Comparison of ENCODE assay signal across 1 fruit fly cellular context in the genomic region with DNA sequence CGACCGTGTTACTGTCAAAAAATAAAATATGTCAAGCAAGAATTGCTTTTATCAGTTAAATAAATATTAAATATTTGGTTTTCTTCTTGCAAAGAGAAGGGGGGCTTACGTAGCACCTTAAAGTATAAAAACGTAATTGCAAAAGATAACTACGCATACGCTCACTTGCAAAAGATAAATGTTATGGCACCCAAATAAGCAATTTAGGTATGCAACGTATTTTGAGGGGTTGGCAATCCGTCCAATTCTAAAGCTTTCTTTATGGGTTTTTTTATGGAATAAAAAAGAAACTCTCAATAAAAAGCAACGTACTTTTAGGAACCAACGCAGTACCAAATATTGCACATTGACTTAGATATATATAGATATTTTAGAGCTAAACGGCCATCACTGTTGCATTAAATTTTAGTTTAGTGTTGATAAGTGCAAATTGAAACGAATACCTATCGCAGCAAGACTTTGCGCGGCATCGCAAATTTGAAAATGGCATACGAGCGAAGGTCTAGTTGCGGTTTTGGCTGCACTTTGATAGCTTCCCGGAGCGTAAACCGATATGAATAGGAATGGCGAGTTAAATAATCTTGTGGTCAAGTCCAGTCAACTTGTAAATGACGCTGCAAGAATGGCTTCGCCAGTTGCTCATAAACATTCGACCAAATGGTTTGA.
TF ChIP-seq lines count a peak whose summit lies in the region.

A gene (plus strand): TSS at position 631 of the 666 bp plus-strand sequence.

TF ChIP-seq in whole organism, embryonic, 481 proteins besides CTCF, POLR2A, EP300 and RAD21 (continued from another document):
- TF ChIP-seq hb (GFP tag; IDR thresholded peaks at IDR 0.05; lab: Robert Waterston, UW; ENCODE audit: partially characterized antibody) (0 out of 3 replicates have a peak, but pooled peaks have one; percentile 27), Lhr (GFP tag; optimal IDR thresholded peaks at IDR 0.05; lab: Kevin White, UChicago) (peak; percentile 13), Dp (GFP tag; optimal IDR thresholded peaks at IDR 0.05; lab: Kevin White, UChicago) (peak; percentile 71), chinmo (GFP tag; IDR thresholded peaks at IDR 0.05; lab: Robert Waterston, UW; ENCODE audit: partially characterized antibody) (0 out of 4 replicates have a peak, but pooled peaks have one; percentile 63), BEAF-32 (GFP tag; optimal IDR thresholded peaks at IDR 0.05; lab: Kevin White, UChicago) (peak; percentile 43), Doc3 (GFP tag; IDR thresholded peaks at IDR 0.05; lab: Robert Waterston, UW; ENCODE audit: partially characterized antibody) (peak; percentile 76; the same call in 2 of the 3 replicates), amos (GFP tag; IDR thresholded peaks at IDR 0.05; lab: Robert Waterston, UW; ENCODE audit: partially characterized antibody) (peak; percentile 40; the same call in 1 of the 2 replicates), bowl (GFP tag; IDR thresholded peaks at IDR 0.05; lab: Robert Waterston, UW) (no peak), CG34224 (GFP tag; IDR thresholded peaks at IDR 0.05; lab: Robert Waterston, UW; ENCODE audit: partially characterized antibody) (peak; percentile 48; the same call in 1 of the 3 replicates), sna (GFP tag; IDR thresholded peaks at IDR 0.05; lab: Robert Waterston, UW; ENCODE audit: partially characterized antibody) (peak; percentile 47; the same call in 1 of the 2 replicates), hbn (GFP tag; IDR thresholded peaks at IDR 0.05; lab: Robert Waterston, UW; ENCODE audit: partially characterized antibody) (peak; percentile 74; the same call in 1 of the 2 replicates), pzg (GFP tag; optimal IDR thresholded peaks at IDR 0.05; lab: Kevin White, UChicago) (peak; percentile 9), nmo (GFP tag; optimal IDR thresholded peaks at IDR 0.05; lab: Kevin White, UChicago) (peak; percentile 7), CG6791 (GFP tag; IDR thresholded peaks at IDR 0.05; lab: Robert Waterston, UW; ENCODE audit: partially characterized antibody) (peak; percentile 79), zen2 (GFP tag; IDR thresholded peaks at IDR 0.05; lab: Robert Waterston, UW; ENCODE audit: partially characterized antibody) (peak; percentile 87), HLH4C (GFP tag; IDR thresholded peaks at IDR 0.05; lab: Robert Waterston, UW; ENCODE audit: partially characterized antibody) (peak; percentile 49; the same call in 2 of the 3 replicates), row (GFP tag; IDR thresholded peaks at IDR 0.05; lab: Robert Waterston, UW) (peak; percentile 27; the same call in 1 of the 3 replicates), CG9437 (GFP tag; optimal IDR thresholded peaks at IDR 0.05; lab: Kevin White, UChicago) (peak; percentile 98), D19B (GFP tag; optimal IDR thresholded peaks at IDR 0.05; lab: Kevin White, UChicago) (no peak), CG18011 (GFP tag; optimal IDR thresholded peaks at IDR 0.05; lab: Kevin White, UChicago) (peak; percentile 95), Med (GFP tag; lab: Kevin White, UChicago) (peak; percentile 64), en (GFP tag; optimal IDR thresholded peaks at IDR 0.05; lab: Kevin White, UChicago) (no peak), bbx (GFP tag; IDR thresholded peaks at IDR 0.05; lab: Robert Waterston, UW; ENCODE audit: partially characterized antibody) (peak; percentile 70; the same call in 1 of the 2 replicates), trem (tag; optimal IDR thresholded peaks at IDR 0.05; lab: Kevin White, UChicago) (peak; percentile 14), E2f2 (GFP tag; IDR thresholded peaks at IDR 0.05; lab: Robert Waterston, UW) (peak; percentile 76), CG17568 (GFP tag; optimal IDR thresholded peaks at IDR 0.05; lab: Kevin White, UChicago) (peak; percentile 11)
